Fruit fly (Drosophila melanogaster) whole organism, wandering third instar larva: ENCODE measurements around the gene CG3626.

Source experiments
- Mio ChIP-seq: sonication (Bioruptor generic); optimal IDR thresholded peaks from 2 replicates; lab custom pipeline; 2016; ENCODE audit warnings: missing biosample characterization, missing genetic modification characterization
- sage ChIP-seq: fragments of 200-800 bp; sonication (Bioruptor generic); optimal IDR thresholded peaks from 2 replicates; lab custom pipeline; 2016; ENCODE audit warnings: missing biosample characterization, mild to moderate bottlenecking, missing genetic modification characterization

- TF ChIP-seq Mio (GFP tag; lab: Kevin White, UChicago) (no peak), sage (GFP tag; lab: Kevin White, UChicago) (no peak)
These were observed 14.9 kb downstream of the CG3626 start for dm6 chrX:4381113-4381512.
